Worm (Caenorhabditis elegans): ENCODE data around the gene C09G9.8.

DNA sequence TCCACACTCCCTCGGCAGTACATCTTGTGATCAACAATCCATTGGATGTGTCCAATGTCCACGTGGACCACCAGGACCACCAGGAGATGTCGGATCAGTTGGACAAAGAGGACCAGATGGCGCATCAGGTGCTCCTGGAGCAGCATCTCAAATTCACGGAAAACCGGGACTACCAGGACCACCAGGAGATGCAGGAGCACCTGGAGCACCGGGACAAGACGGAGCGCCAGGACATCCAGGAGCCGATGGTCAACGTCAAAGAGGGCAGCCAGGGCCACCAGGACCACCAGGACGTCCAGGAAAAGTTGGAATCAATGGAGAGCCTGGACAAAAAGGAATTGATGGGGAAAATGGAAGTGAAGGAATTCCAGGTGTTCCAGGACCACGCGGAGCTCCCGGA lies 32.3 kb upstream of the C09G9.8 start:
- TF ChIP-seq tbx-37 (GFP tag; conservative IDR thresholded peaks at IDR 0.05): no peak
- no peak for TF ChIP-seq ama-1 (optimal IDR thresholded peaks at IDR 0.05)
- TF ChIP-seq aly-1 (tag; optimal IDR thresholded peaks at IDR 0.05): no peak
- no peak for TF ChIP-seq sea-1 (GFP tag; conservative IDR thresholded peaks at IDR 0.05)
- no peak for TF ChIP-seq tbx-11 (GFP tag; IDR thresholded peaks at IDR 0.05)
- TF ChIP-seq ets-7 (tag; optimal IDR thresholded peaks at IDR 0.05): no peak
- no peak for TF ChIP-seq flt-1 (GFP tag; IDR thresholded peaks at IDR 0.05)
- no peak for TF ChIP-seq hmbx-1 (tag; optimal IDR thresholded peaks at IDR 0.05)
